Fruit fly (Drosophila melanogaster) whole organism, embryonic: ENCODE measurements around the gene CG9107.
A peak's percentile ranks its signal among the peaks of the same experiment; 100 is the strongest.

ENCODE experiments used
- Abd-B ChIP-seq: fragments of 200-800 bp; sonication (Bioruptor generic); optimal IDR thresholded peaks from 2 replicates; lab custom pipeline; 2018; ENCODE audit warnings: missing biosample characterization, mild to moderate bottlenecking, missing genetic modification characterization, moderate library complexity
- Aef1 ChIP-seq: fragments of 200-800 bp; sonication (Bioruptor generic); IDR thresholded peaks from 3 replicates; pipeline ENCODE4 v1.3.6; 2022; ENCODE audit warnings: missing biosample characterization, missing genetic modification characterization
- Bdp1 ChIP-seq: fragments of 200-800 bp; sonication (Bioruptor generic); optimal IDR thresholded peaks from 3 replicates; lab custom pipeline; 2016; ENCODE audit warnings: missing biosample characterization, missing genetic modification characterization
- CG10431 ChIP-seq: fragments of 200-800 bp; sonication (Bioruptor generic); optimal IDR thresholded peaks from 3 replicates; lab custom pipeline; 2018; ENCODE audit warnings: missing biosample characterization, mild to moderate bottlenecking, missing genetic modification characterization
- CG10979 ChIP-seq: fragments of 200-800 bp; sonication (Bioruptor generic); optimal IDR thresholded peaks from 2 replicates; lab custom pipeline; 2018; ENCODE audit warnings: missing biosample characterization, mild to moderate bottlenecking, missing genetic modification characterization, moderate library complexity
- CG12236 ChIP-seq: fragments of 200-800 bp; sonication (Bioruptor generic); optimal IDR thresholded peaks from 2 replicates; lab custom pipeline; 2016; ENCODE audit warnings: missing biosample characterization, missing genetic modification characterization
- CG14667 ChIP-seq: fragments of 200-800 bp; sonication (Bioruptor generic); IDR thresholded peaks from 2 replicates; pipeline ENCODE4 v1.3.6; 2022; ENCODE audit warnings: missing biosample characterization, missing genetic modification characterization
- CG17361 ChIP-seq: fragments of 200-800 bp; sonication (Bioruptor generic); IDR thresholded peaks from 3 replicates; pipeline ENCODE4 v1.3.6; 2022; ENCODE audit warnings: missing biosample characterization, missing genetic modification characterization
- CG17568 ChIP-seq: fragments of 200-800 bp; sonication (Bioruptor generic); optimal IDR thresholded peaks from 2 replicates; lab custom pipeline; 2018; ENCODE audit warnings: missing biosample characterization, mild to moderate bottlenecking, missing genetic modification characterization, moderate library complexity
- CG2129 ChIP-seq: fragments of 200-800 bp; sonication (Bioruptor generic); IDR thresholded peaks from 2 replicates; pipeline ENCODE4 v1.3.6; 2022; ENCODE audit warnings: missing biosample characterization, missing genetic modification characterization; ENCODE audit not compliant: partially characterized antibody
- CG2202 ChIP-seq: fragments of 200-800 bp; sonication (Bioruptor generic); optimal IDR thresholded peaks from 2 replicates; lab custom pipeline; 2018; ENCODE audit warnings: missing biosample characterization, mild to moderate bottlenecking, missing genetic modification characterization
- CG30431 ChIP-seq: fragments of 200-800 bp; sonication (Bioruptor generic); optimal IDR thresholded peaks from 2 replicates; lab custom pipeline; 2017; ENCODE audit warnings: missing biosample characterization, missing genetic modification characterization
- CG31365 ChIP-seq: fragments of 200-800 bp; sonication (Bioruptor generic); optimal IDR thresholded peaks from 2 replicates; lab custom pipeline; 2018; ENCODE audit warnings: missing biosample characterization, mild to moderate bottlenecking, missing genetic modification characterization
- CG31441 ChIP-seq: fragments of 200-800 bp; sonication (Bioruptor generic); IDR thresholded peaks from 2 replicates; pipeline ENCODE4 v1.3.6; 2022; ENCODE audit warnings: missing biosample characterization, missing genetic modification characterization
- CG34224 ChIP-seq: fragments of 200-800 bp; sonication (Bioruptor generic); IDR thresholded peaks from 3 replicates; pipeline ENCODE4 v1.3.6; 2022; ENCODE audit warnings: missing biosample characterization, missing genetic modification characterization; ENCODE audit not compliant: partially characterized antibody
- CG34376 ChIP-seq: fragments of 200-800 bp; sonication (Bioruptor generic); optimal IDR thresholded peaks from 2 replicates; lab custom pipeline; 2018; ENCODE audit warnings: missing biosample characterization, mild to moderate bottlenecking, missing genetic modification characterization
- CG5245 ChIP-seq: fragments of 200-800 bp; sonication (Bioruptor generic); optimal IDR thresholded peaks from 3 replicates; lab custom pipeline; 2016; ENCODE audit warnings: missing biosample characterization, missing genetic modification characterization
- CG6765 ChIP-seq: fragments of 200-800 bp; sonication (Bioruptor generic); optimal IDR thresholded peaks from 3 replicates; lab custom pipeline; 2017; ENCODE audit warnings: missing biosample characterization, mild to moderate bottlenecking, missing genetic modification characterization
- CG7786 ChIP-seq: fragments of 200-800 bp; sonication (Bioruptor generic); optimal IDR thresholded peaks from 2 replicates; lab custom pipeline; 2016; ENCODE audit warnings: missing biosample characterization, missing genetic modification characterization
- CG8944 ChIP-seq: fragments of 200-800 bp; sonication (Bioruptor generic); optimal IDR thresholded peaks from 3 replicates; lab custom pipeline; 2016; ENCODE audit warnings: missing biosample characterization, missing genetic modification characterization
- D ChIP-seq, 2 experiments: fragments of 200-800 bp in 1 of 2; fragments of >200 bp in 1 of 2; sonication (Bioruptor generic) in 1 of 2; optimal IDR thresholded peaks; 2 replicates in 1 of 2; 3 replicates in 1 of 2; lab custom pipeline; 2017; ENCODE audit warnings: mild to moderate bottlenecking in 1 of 2, missing biosample characterization in 1 of 2, missing genetic modification characterization in 1 of 2, missing genetic modification reagents in 1 of 2
- D19B ChIP-seq: fragments of 200-800 bp; sonication (Bioruptor generic); optimal IDR thresholded peaks from 2 replicates; lab custom pipeline; 2017; ENCODE audit warnings: missing biosample characterization, mild to moderate bottlenecking, missing genetic modification characterization
- Dad ChIP-seq: fragments of 200-800 bp; sonication (Bioruptor generic); optimal IDR thresholded peaks from 3 replicates; lab custom pipeline; 2016; ENCODE audit warnings: missing biosample characterization, missing genetic modification characterization
- Dll ChIP-seq: fragments of 200-800 bp; sonication (Bioruptor generic); IDR thresholded peaks from 4 replicates; pipeline ENCODE4 v1.3.6; 2022; ENCODE audit warnings: missing biosample characterization, missing genetic modification characterization; ENCODE audit not compliant: partially characterized antibody
- Elba2 ChIP-seq: fragments of 200-800 bp; sonication (Bioruptor generic); optimal IDR thresholded peaks from 3 replicates; lab custom pipeline; 2016; ENCODE audit warnings: missing biosample characterization, missing genetic modification characterization
- Hey ChIP-seq: fragments of 200-800 bp; sonication (Bioruptor generic); optimal IDR thresholded peaks from 3 replicates; lab custom pipeline; 2018; ENCODE audit warnings: missing biosample characterization, mild to moderate bottlenecking, missing genetic modification characterization
- Myb ChIP-seq: fragments of 200-800 bp; sonication (Bioruptor generic); optimal IDR thresholded peaks from 2 replicates; lab custom pipeline; 2016; ENCODE audit warnings: missing biosample characterization, missing genetic modification characterization
- NFAT ChIP-seq: fragments of 200-800 bp; sonication (Bioruptor generic); IDR thresholded peaks from 2 replicates; pipeline ENCODE4 v1.3.6; 2022; ENCODE audit warnings: missing biosample characterization, missing genetic modification characterization
- PHDP ChIP-seq: fragments of 200-800 bp; sonication (Bioruptor generic); optimal IDR thresholded peaks from 3 replicates; lab custom pipeline; 2018; ENCODE audit warnings: missing biosample characterization, mild to moderate bottlenecking, missing genetic modification characterization, moderate library complexity
- Sry-β ChIP-seq: fragments of 200-800 bp; sonication (Bioruptor generic); optimal IDR thresholded peaks from 2 replicates; lab custom pipeline; 2018; ENCODE audit warnings: missing biosample characterization, mild to moderate bottlenecking, missing genetic modification characterization, moderate library complexity
- ase ChIP-seq: fragments of 200-800 bp; sonication (Bioruptor generic); IDR thresholded peaks from 3 replicates; pipeline ENCODE4 v1.3.6; 2022; ENCODE audit warnings: missing biosample characterization, missing genetic modification characterization
- bigmax ChIP-seq: fragments of 200-800 bp; sonication (Bioruptor generic); optimal IDR thresholded peaks from 2 replicates; lab custom pipeline; 2018; ENCODE audit warnings: missing biosample characterization, mild to moderate bottlenecking, missing genetic modification characterization
- bsh ChIP-seq, 2 experiments: fragments of 200-800 bp; sonication (Bioruptor generic); optimal IDR thresholded peaks; 2 replicates each; lab custom pipeline; 2017 to 2018; ENCODE audit warnings: mild to moderate bottlenecking in 2 of 2, missing biosample characterization in 2 of 2, missing genetic modification characterization in 2 of 2, moderate library complexity in 1 of 2
- chm ChIP-seq: fragments of 200-800 bp; sonication (Bioruptor generic); IDR thresholded peaks from 2 replicates; pipeline ENCODE4 v1.3.6; 2022; ENCODE audit warnings: missing biosample characterization, missing genetic modification characterization
- dmrt99B ChIP-seq: fragments of 200-800 bp; sonication (Bioruptor generic); optimal IDR thresholded peaks from 2 replicates; lab custom pipeline; 2018; ENCODE audit warnings: missing biosample characterization, mild to moderate bottlenecking, missing genetic modification characterization, moderate library complexity
- emc ChIP-seq: fragments of 200-800 bp; sonication (Bioruptor generic); optimal IDR thresholded peaks from 2 replicates; lab custom pipeline; 2016; ENCODE audit warnings: missing biosample characterization, missing genetic modification characterization
- fd96Cb ChIP-seq: fragments of 200-800 bp; sonication (Bioruptor generic); optimal IDR thresholded peaks from 2 replicates; lab custom pipeline; 2018; ENCODE audit warnings: missing biosample characterization, mild to moderate bottlenecking, missing genetic modification characterization, moderate library complexity
- gcm2 ChIP-seq: fragments of 200-800 bp; sonication (Bioruptor generic); optimal IDR thresholded peaks from 2 replicates; lab custom pipeline; 2016; ENCODE audit warnings: missing biosample characterization, missing genetic modification characterization
- ham ChIP-seq: fragments of 200-800 bp; sonication (Bioruptor generic); IDR thresholded peaks from 2 replicates; pipeline ENCODE4 v1.3.6; 2022; ENCODE audit warnings: missing biosample characterization, missing genetic modification characterization
- klu ChIP-seq: fragments of 200-800 bp; sonication (Bioruptor generic); IDR thresholded peaks from 2 replicates; pipeline ENCODE4 v1.3.6; 2022; ENCODE audit warnings: missing biosample characterization, missing genetic modification characterization
- pfk ChIP-seq: fragments of 200-800 bp; sonication (Bioruptor generic); optimal IDR thresholded peaks from 2 replicates; lab custom pipeline; 2018; ENCODE audit warnings: missing biosample characterization, mild to moderate bottlenecking, missing genetic modification characterization, moderate library complexity
- phol ChIP-seq: fragments of 200-800 bp; sonication (Bioruptor generic); optimal IDR thresholded peaks from 3 replicates; lab custom pipeline; 2018; ENCODE audit warnings: missing biosample characterization, mild to moderate bottlenecking, missing genetic modification characterization, moderate library complexity
- sc ChIP-seq, 3 experiments: fragments of >200 bp in 2 of 3; fragments of 200-800 bp in 1 of 3; sonication (Bioruptor generic) in 1 of 3; optimal IDR thresholded peaks; 2 replicates in 2 of 3; 3 replicates in 1 of 3; lab custom pipeline; 2017; ENCODE audit warnings: mild to moderate bottlenecking in 1 of 3, missing biosample characterization in 1 of 3, missing genetic modification characterization in 1 of 3, missing genetic modification reagents in 1 of 3
- sim ChIP-seq: fragments of 200-800 bp; sonication (Bioruptor generic); IDR thresholded peaks from 2 replicates; pipeline ENCODE4 v1.3.6; 2022; ENCODE audit warnings: missing biosample characterization, missing genetic modification characterization
- sqz ChIP-seq: fragments of 200-800 bp; sonication (Bioruptor generic); optimal IDR thresholded peaks from 3 replicates; lab custom pipeline; 2018; ENCODE audit warnings: missing biosample characterization, mild to moderate bottlenecking, missing genetic modification characterization
- ssp ChIP-seq: fragments of 200-800 bp; sonication (Bioruptor generic); IDR thresholded peaks from 2 replicates; pipeline ENCODE4 v1.3.6; 2022; ENCODE audit warnings: missing biosample characterization, missing genetic modification characterization
- tgo ChIP-seq: fragments of 200-800 bp; sonication (Bioruptor generic); IDR thresholded peaks from 3 replicates; pipeline ENCODE4 v1.3.6; 2022; ENCODE audit warnings: missing biosample characterization, missing genetic modification characterization

Gene CG9107

dm6 chr2L:6020535-6020934 is 3.8 kb downstream of the CG9107 start, which contains the start of gene CG13996 (continued):
- TF ChIP-seq CG31365 = no peak
- TF ChIP-seq CG7786 = no peak
- TF ChIP-seq gcm2 (GFP tag; lab: Kevin White, UChicago) = no peak
- no peak for TF ChIP-seq Dll

dm6 chr2L:6019352-6020131 is 4.8 kb downstream of the CG9107 start, which contains the start of gene H2.0:
Gene H2.0, minus strand, starts transcription at chr2L:6019402.
- TF ChIP-seq PHDP (tag; lab: Kevin White, UChicago) (no peak), gcm2 (GFP tag; lab: Kevin White, UChicago) (no peak), NFAT (GFP tag; lab: Robert Waterston, UW) (no peak), phol (tag; lab: Kevin White, UChicago) (peak; percentile 52), CG5245 (GFP tag; lab: Kevin White, UChicago) (no peak), sc (optimal IDR thresholded peaks at IDR 0.05; lab: Kevin White, UChicago) (no peak), sc (GFP tag; optimal IDR thresholded peaks at IDR 0.05; lab: Kevin White, UChicago) (peak; percentile 37), Elba2 (no peak), Myb (GFP tag; lab: Kevin White, UChicago) (no peak), bsh (GFP tag; optimal IDR thresholded peaks at IDR 0.05; lab: Kevin White, UChicago) (peak; percentile 46 to 47), bigmax (GFP tag; lab: Kevin White, UChicago) (no peak), sqz (GFP tag; lab: Kevin White, UChicago) (no peak), CG12236 (GFP tag; lab: Kevin White, UChicago) (no peak), CG8944 (GFP tag; lab: Kevin White, UChicago) (no peak), CG10431 (no peak), CG17361 (GFP tag; lab: Robert Waterston, UW) (peak; percentile 58; the same call in 2 of the 3 replicates), chm (GFP tag; lab: Robert Waterston, UW) (no peak), dmrt99B (tag; lab: Kevin White, UChicago) (no peak), CG2129 (GFP tag; lab: Robert Waterston, UW) (no peak), Abd-B (no peak), D (optimal IDR thresholded peaks at IDR 0.05; lab: Kevin White, UChicago) (no peak), D (GFP tag; optimal IDR thresholded peaks at IDR 0.05; lab: Kevin White, UChicago) (peak; percentile 46), CG14667 (GFP tag; lab: Robert Waterston, UW) (no peak), CG17568 (GFP tag; lab: Kevin White, UChicago) (no peak), Sry-β (GFP tag; lab: Kevin White, UChicago) (no peak), CG31441 (GFP tag; lab: Robert Waterston, UW) (peak; percentile 44), CG30431 (GFP tag; lab: Kevin White, UChicago) (no peak), emc (GFP tag; lab: Kevin White, UChicago) (no peak), D19B (GFP tag; lab: Kevin White, UChicago) (no peak), ase (GFP tag; lab: Robert Waterston, UW) (no peak), sim (GFP tag; lab: Robert Waterston, UW) (no peak), Bdp1 (GFP tag; lab: Kevin White, UChicago) (no peak), CG10979 (peak; percentile 60), ham (GFP tag; lab: Robert Waterston, UW) (no peak), Dad (GFP tag; lab: Kevin White, UChicago) (no peak), ssp (GFP tag; lab: Robert Waterston, UW) (no peak), CG6765 (GFP tag; lab: Kevin White, UChicago) (no peak), tgo (GFP tag; lab: Robert Waterston, UW) (no peak), CG2202 (tag; lab: Kevin White, UChicago) (peak; percentile 8), fd96Cb (tag; lab: Kevin White, UChicago) (peak; percentile 38), Hey (no peak), pfk (GFP tag; lab: Kevin White, UChicago) (no peak), Aef1 (GFP tag; lab: Robert Waterston, UW) (no peak), klu (no peak), CG34376 (GFP tag; lab: Kevin White, UChicago) (no peak), CG34224 (GFP tag; lab: Robert Waterston, UW) (no peak)
